Worm (Caenorhabditis elegans): ENCODE data around the gene T16G12.12.

DNA sequence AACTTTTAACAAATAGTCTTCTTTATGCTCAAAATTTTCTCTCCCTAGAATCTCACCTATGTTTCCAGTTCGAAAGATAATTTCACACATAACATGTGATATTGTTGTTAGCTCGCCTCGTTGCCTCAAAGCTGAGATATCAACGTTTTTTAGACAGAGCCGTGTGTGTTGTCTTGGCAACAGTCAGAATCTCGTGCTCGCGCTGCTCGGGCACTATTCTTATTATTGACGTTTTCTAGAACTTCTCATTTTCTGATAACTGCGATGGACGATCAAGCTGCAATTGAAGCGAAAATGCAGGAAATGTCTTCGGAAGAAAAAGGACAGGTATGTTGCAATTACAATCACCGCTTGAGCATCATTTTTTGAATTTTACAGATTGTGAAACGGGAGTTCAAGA lies 17.6 kb upstream of the T16G12.12 start, which contains the start of gene xbx-3:
- TF ChIP-seq dpl-1 (GFP tag; optimal IDR thresholded peaks at IDR 0.05) = no peak
- no peak for TF ChIP-seq fos-1 (tag; optimal IDR thresholded peaks at IDR 0.05)
- no peak for TF ChIP-seq lin-15B (tag; optimal IDR thresholded peaks at IDR 0.05)
- no peak for TF ChIP-seq zip-4 (GFP tag; optimal IDR thresholded peaks at IDR 0.05)
- TF ChIP-seq efl-3 (GFP tag; optimal IDR thresholded peaks at IDR 0.05) = no peak
- TF ChIP-seq nhr-28 (tag; optimal IDR thresholded peaks at IDR 0.05) = no peak
- no peak for TF ChIP-seq unc-130 (tag; optimal IDR thresholded peaks at IDR 0.05)
- TF ChIP-seq nhr-76 (tag; optimal IDR thresholded peaks at IDR 0.05) = no peak
- no peak for TF ChIP-seq ztf-11 (tag; optimal IDR thresholded peaks at IDR 0.05)
- no peak for TF ChIP-seq elt-3 (tag; optimal IDR thresholded peaks at IDR 0.05)
- peak; percentile 84 for TF ChIP-seq sox-4 (tag; optimal IDR thresholded peaks at IDR 0.05)
- TF ChIP-seq pqm-1 (tag; optimal IDR thresholded peaks at IDR 0.05) = no peak
- TF ChIP-seq skn-1 (tag; optimal IDR thresholded peaks at IDR 0.05) = no peak
- TF ChIP-seq hlh-17 (GFP tag; optimal IDR thresholded peaks at IDR 0.05; ENCODE audit: borderline replicate concordance) = no peak

Measured in whole organism, L1 larva.